Worm (Caenorhabditis elegans) whole organism, midembryonic: ENCODE measurements around the gene thoc-7.

Source experiments
- T22C8.4 ChIP-seq: fragments of 200-800 bp; sonication (Bioruptor generic); IDR thresholded peaks from 2 replicates; pipeline ENCODE4 v1.3.6; 2022; ENCODE audit warnings: missing genetic modification characterization, missing compliant biosample characterization
- cog-1 ChIP-seq: sonication (generic microtip); optimal IDR thresholded peaks from 2 replicates; lab custom pipeline; 2016; ENCODE audit warnings: missing genetic modification characterization, missing compliant biosample characterization
- flt-1 ChIP-seq: fragments of 200-800 bp; sonication (Bioruptor generic); IDR thresholded peaks from 2 replicates; pipeline ENCODE4 v1.3.6; 2022; ENCODE audit warnings: missing genetic modification characterization, missing compliant biosample characterization
- klf-2 ChIP-seq: fragments of 200-800 bp; sonication (Bioruptor generic); conservative IDR thresholded peaks from 2 replicates; pipeline ENCODE4 v1.3.6; 2022; ENCODE audit warnings: missing genetic modification reagents, missing genetic modification characterization, missing compliant biosample characterization
- med-1 ChIP-seq: sonication (generic microtip); optimal IDR thresholded peaks from 2 replicates; lab custom pipeline; 2017; ENCODE audit warnings: missing genetic modification characterization, mild to moderate bottlenecking, missing compliant biosample characterization, antibody characterized with exemption, missing genetic modification reagents; ENCODE audit not compliant: insufficient read depth
- ref-1 ChIP-seq: fragments of 200-800 bp; sonication (Bioruptor generic); conservative IDR thresholded peaks from 2 replicates; pipeline ENCODE4 v1.3.6; 2022; ENCODE audit warnings: missing genetic modification reagents, missing genetic modification characterization, missing compliant biosample characterization
- tab-1 ChIP-seq: fragments of 200-800 bp; sonication (Bioruptor generic); IDR thresholded peaks from 2 replicates; pipeline ENCODE4 v1.3.6; 2022; ENCODE audit warnings: missing genetic modification characterization, missing compliant biosample characterization
- ztf-23 ChIP-seq: fragments of 200-800 bp; sonication (Bioruptor generic); IDR thresholded peaks from 2 replicates; pipeline ENCODE4 v1.3.6; 2022; ENCODE audit warnings: missing genetic modification reagents, missing genetic modification characterization, missing compliant biosample characterization
- ztf-29 ChIP-seq: fragments of 200-800 bp; sonication (Bioruptor generic); IDR thresholded peaks from 2 replicates; pipeline ENCODE4 v1.3.6; 2022; ENCODE audit warnings: missing genetic modification reagents, missing genetic modification characterization, missing compliant biosample characterization

Gene thoc-7

DNA sequence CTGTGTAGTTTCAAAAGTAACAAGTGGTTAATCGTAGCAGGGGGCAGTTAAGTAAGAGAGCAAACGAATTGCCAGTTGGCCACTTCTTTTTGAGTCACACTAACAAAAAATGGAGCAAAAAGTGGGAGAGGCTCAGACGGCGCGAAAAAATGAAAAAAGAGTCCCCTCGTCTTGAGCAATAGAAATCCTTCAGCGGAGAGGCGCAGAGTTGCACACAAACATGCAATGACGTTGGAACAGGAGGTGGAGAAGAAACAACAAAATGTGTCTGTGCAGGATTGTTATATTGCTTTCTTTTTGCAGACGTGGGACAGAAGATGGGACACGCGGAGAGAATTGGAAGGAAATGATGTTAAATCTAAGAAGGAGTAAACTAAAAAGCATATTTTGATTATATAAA is 4.8 kb upstream of the thoc-7 start:
- TF ChIP-seq ztf-29 (GFP tag; lab: Robert Waterston, UW) = no peak
- TF ChIP-seq flt-1 (GFP tag; lab: Robert Waterston, UW) = no peak
- no peak for TF ChIP-seq ztf-23 (GFP tag; lab: Robert Waterston, UW)
- TF ChIP-seq klf-2 = no peak
- TF ChIP-seq cog-1 (tag; lab: Kevin White, UChicago) = no peak
- TF ChIP-seq med-1 = no peak
- TF ChIP-seq T22C8.4 (GFP tag; lab: Robert Waterston, UW) = no peak
- TF ChIP-seq ref-1 (GFP tag; lab: Robert Waterston, UW) = no peak
- no peak for TF ChIP-seq tab-1 (GFP tag; lab: Robert Waterston, UW)

DNA sequence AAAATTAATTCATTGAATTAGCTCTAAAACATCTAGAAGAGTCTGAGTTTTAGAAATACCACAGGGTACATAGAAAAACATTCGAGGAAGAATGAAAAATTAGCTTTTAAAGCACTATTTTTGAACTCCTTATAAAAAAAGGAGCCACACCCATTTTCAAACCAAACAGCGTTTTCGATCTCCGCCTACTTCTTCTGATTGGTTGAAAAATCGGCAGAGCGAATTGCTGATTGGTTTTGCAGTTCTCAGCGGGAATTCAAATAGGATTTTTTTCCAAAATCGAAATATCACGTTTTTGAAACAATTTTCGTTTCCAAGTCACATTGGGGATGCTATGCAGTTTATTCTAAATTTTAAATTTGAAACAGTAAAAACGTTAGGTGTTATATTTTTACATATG is 4.4 kb upstream of the thoc-7 start:
- TF ChIP-seq T22C8.4 (GFP tag; lab: Robert Waterston, UW) = no peak
- no peak for TF ChIP-seq cog-1 (tag; lab: Kevin White, UChicago)
- no peak for TF ChIP-seq ztf-23 (GFP tag; lab: Robert Waterston, UW)
- no peak for TF ChIP-seq ztf-29 (GFP tag; lab: Robert Waterston, UW)
- no peak for TF ChIP-seq flt-1 (GFP tag; lab: Robert Waterston, UW)
- TF ChIP-seq tab-1 (GFP tag; lab: Robert Waterston, UW) = no peak

DNA sequence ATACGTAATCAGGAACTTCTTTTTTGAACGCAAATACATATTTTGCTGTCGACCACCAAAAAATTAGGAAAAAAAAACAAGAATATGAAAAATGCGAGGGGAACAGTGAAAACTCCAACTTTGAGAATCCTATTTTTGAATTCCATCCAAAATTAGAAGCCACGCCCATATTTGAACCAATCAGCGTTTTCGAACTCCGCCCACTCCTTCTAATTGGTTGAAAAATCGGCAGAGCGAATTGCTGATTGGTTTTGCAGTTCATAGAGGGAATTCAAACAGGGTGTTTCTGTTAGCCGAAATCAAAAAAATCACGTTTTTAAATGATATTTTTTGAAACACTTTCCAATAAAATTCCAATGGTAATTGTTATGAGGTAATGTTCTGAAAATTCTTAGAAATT is 3.8 kb upstream of the thoc-7 start:
- TF ChIP-seq ref-1 (GFP tag; lab: Robert Waterston, UW) (no peak), T22C8.4 (GFP tag; lab: Robert Waterston, UW) (no peak), klf-2 (no peak), ztf-23 (GFP tag; lab: Robert Waterston, UW) (no peak), tab-1 (GFP tag; lab: Robert Waterston, UW) (no peak), ztf-29 (GFP tag; lab: Robert Waterston, UW) (no peak), med-1 (no peak), cog-1 (tag; lab: Kevin White, UChicago) (no peak), flt-1 (GFP tag; lab: Robert Waterston, UW) (no peak)

DNA sequence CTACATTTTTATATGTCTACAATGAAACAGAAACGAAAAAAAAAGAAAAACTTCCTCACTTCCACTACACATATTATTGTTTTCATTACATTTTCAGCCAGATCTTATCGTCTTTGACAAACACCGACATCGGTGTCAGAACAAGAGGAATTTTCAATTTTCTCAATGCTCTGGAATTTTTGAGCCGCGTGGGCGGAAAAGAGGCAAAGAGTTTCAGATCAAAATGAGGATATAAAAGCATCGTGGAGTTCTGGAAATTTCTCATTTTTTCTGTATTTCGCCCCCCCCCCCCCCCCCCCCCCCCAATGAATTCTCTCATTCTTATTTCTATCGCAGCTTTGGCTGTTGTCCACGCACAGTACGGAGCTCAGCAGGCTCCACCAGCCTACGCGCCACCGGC is 2.7 kb upstream of the thoc-7 start, which contains the start of gene B0513.4:
TSS of gene B0513.4 (plus strand) at position 301 of the 400 bp plus-strand sequence.
- no peak for TF ChIP-seq med-1
- no peak for TF ChIP-seq ref-1 (GFP tag; lab: Robert Waterston, UW)
- no peak for TF ChIP-seq flt-1 (GFP tag; lab: Robert Waterston, UW)
- no peak for TF ChIP-seq T22C8.4 (GFP tag; lab: Robert Waterston, UW)
- no peak for TF ChIP-seq tab-1 (GFP tag; lab: Robert Waterston, UW)
- no peak for TF ChIP-seq ztf-29 (GFP tag; lab: Robert Waterston, UW)

DNA sequence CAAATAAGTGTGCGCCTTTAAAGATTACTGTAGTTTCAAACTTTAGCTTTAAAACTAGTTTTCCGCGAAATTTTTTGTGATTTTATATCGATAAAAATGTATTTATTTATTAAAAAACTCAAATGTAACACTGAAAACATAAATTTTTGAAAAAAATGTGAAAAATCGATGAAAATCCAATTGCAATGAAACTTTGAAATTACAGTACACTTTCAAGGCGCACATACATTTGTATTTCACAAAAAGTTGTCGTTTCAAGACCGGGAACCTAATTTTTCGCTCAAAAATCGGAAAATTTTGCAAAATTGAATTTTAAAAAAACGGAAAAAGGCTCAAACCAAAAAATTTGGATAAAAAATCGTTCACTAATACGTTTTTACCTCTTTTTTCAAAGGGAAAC is 2.2 kb upstream of the thoc-7 start:
- TF ChIP-seq med-1 (no peak), cog-1 (tag; lab: Kevin White, UChicago) (no peak), ztf-23 (GFP tag; lab: Robert Waterston, UW) (no peak), flt-1 (GFP tag; lab: Robert Waterston, UW) (no peak), ref-1 (GFP tag; lab: Robert Waterston, UW) (no peak), ztf-29 (GFP tag; lab: Robert Waterston, UW) (no peak), tab-1 (GFP tag; lab: Robert Waterston, UW) (no peak), T22C8.4 (GFP tag; lab: Robert Waterston, UW) (no peak), klf-2 (no peak)

DNA sequence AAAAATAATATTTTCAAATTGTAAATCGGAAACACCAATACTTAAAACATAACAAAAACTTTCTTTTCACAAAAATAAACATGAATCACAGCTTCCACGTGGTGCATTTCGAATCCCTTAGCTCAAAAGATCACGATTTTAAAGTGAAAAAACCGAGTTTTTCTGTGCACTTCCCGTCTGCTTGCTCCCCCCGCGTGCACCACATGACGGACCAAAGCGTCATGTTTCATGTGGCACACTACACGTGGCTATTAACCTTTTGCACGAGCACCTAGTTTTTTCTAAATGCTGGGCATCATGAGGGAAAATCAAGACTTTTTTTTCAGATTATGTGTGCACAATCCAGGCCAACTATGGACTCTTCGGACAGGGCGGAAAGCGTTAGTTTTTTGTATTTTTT is 1.7 kb upstream of the thoc-7 start:
- TF ChIP-seq ztf-29 (GFP tag; lab: Robert Waterston, UW) = no peak
- TF ChIP-seq med-1 = no peak
- TF ChIP-seq flt-1 (GFP tag; lab: Robert Waterston, UW) = no peak
- no peak for TF ChIP-seq T22C8.4 (GFP tag; lab: Robert Waterston, UW)
- TF ChIP-seq tab-1 (GFP tag; lab: Robert Waterston, UW) = no peak

DNA sequence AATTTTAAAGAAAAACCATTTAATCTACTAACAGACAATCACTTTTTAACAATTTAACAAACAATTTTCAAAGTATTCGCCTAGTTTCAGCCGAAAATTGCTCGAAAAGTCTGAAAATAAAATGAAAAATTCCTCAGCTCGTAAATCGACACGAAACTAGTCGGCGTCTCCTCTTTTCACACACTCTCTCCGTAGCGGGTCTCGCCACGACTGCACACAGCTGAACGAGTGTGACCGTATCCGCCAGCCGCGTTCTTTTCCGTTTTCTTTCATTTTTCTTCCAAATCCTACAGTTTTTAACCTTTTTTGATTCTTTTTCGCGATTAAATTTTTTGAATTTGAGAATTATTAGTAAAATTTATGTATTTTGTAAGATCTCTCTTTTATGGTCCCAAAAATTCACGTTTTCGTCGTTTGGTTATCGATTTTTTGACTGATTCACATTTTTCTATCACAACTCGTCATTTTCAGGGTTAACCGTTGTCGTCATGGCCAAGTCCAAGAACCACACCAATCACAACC is 719 bp upstream of the thoc-7 start, which contains the start of gene rpl-29:
TSS of gene rpl-29 (plus strand) at position 472 of the 522 bp plus-strand sequence.
- TF ChIP-seq med-1 (no peak), ztf-23 (GFP tag; lab: Robert Waterston, UW) (no peak), T22C8.4 (GFP tag; lab: Robert Waterston, UW) (peak; percentile 68), cog-1 (tag; lab: Kevin White, UChicago) (peak; percentile 50), ztf-29 (GFP tag; lab: Robert Waterston, UW) (no peak), tab-1 (GFP tag; lab: Robert Waterston, UW) (no peak), klf-2 (0 out of 2 replicates have a peak, but pooled peaks have one; percentile 19), ref-1 (GFP tag; lab: Robert Waterston, UW) (no peak), flt-1 (GFP tag; lab: Robert Waterston, UW) (0 out of 2 replicates have a peak, but pooled peaks have one; percentile 44)

DNA sequence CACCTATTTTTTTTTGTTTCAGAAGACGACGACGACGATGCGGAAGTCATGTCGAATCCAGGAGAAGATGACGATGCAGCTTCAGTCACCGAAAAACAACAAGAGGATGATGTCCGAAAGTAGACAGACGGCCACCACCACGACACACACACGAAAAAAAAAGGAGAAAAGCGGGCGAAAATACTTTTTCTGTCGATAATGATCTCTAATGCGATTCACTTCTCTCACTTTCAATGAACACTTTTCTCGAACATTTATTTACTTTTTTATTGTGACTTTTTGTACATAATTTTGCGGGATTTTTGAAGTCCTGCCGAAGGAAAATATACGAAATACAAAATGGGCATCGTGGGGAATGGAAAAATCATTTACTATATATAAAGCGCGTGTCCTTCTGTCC is 1.4 kb downstream of the thoc-7 start:
- TF ChIP-seq T22C8.4 (GFP tag; lab: Robert Waterston, UW) (no peak), med-1 (no peak), flt-1 (GFP tag; lab: Robert Waterston, UW) (no peak), ztf-23 (GFP tag; lab: Robert Waterston, UW) (no peak), cog-1 (tag; lab: Kevin White, UChicago) (no peak), tab-1 (GFP tag; lab: Robert Waterston, UW) (no peak), klf-2 (no peak), ref-1 (GFP tag; lab: Robert Waterston, UW) (no peak), ztf-29 (GFP tag; lab: Robert Waterston, UW) (no peak)

DNA sequence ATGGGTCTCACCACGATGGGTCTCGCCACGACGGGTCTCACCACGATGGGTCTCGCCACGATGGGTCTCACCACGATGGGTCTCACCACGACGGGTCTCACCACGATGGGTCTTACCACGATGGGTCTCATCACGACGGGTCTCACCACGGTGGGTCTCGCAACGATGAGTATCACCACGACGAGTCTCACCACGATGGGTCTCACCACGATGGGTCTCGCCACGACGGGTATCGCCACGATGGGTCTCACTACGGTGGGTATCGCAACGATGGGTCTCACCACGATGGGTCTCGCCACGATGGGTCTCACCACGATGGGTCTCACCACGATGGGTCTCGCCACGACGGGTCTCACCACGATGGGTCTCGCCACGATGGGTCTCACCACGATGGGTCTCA is 1.9 kb downstream of the thoc-7 start:
- peak; percentile 35; the same call in 1 of the 2 replicates for TF ChIP-seq klf-2
